ENCODE assay signal across 3 worm cellular contexts in the genomic region with DNA sequence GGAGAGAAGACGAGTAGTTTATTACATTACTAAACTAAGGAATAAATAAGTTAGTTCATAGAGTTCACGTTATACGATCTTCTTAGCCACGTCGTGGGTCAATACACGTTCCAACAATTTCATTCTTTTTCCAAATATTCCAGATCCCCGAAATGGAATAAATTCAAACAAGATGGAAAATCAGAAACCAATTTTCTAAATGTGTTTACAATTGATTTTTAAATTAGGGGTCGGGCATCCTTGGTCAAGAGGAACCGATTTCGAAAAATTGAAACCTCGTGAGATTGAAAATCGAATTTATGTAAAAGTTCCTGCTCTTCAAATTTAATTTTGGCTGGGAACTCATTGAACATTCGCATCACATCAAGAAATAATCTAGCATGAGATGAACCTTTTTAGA.
TF ChIP-seq lines count a peak whose summit lies in the region.

No protein-coding gene starts in this region.

TF ChIP-seq in whole organism, L1 larva, 84 proteins besides CTCF, POLR2A, EP300 and RAD21:
- TF ChIP-seq blmp-1 (tag; optimal IDR thresholded peaks at IDR 0.05; lab: Kevin White, UChicago) (no peak), nhr-71 (tag; optimal IDR thresholded peaks at IDR 0.05; lab: Kevin White, UChicago) (no peak), pag-3 (tag; optimal IDR thresholded peaks at IDR 0.05; lab: Kevin White, UChicago; ENCODE audit: borderline replicate concordance, insufficient read depth) (no peak), fkh-10 (GFP tag; optimal IDR thresholded peaks at IDR 0.05; lab: Kevin White, UChicago) (peak; percentile 41), nhr-47 (tag; optimal IDR thresholded peaks at IDR 0.05; lab: Kevin White, UChicago) (no peak), fkh-4 (tag; optimal IDR thresholded peaks at IDR 0.05; lab: Kevin White, UChicago; ENCODE audit: borderline replicate concordance) (peak; percentile 59), nhr-12 (tag; optimal IDR thresholded peaks at IDR 0.05; lab: Kevin White, UChicago) (no peak), F16B12.6 (tag; optimal IDR thresholded peaks at IDR 0.05; lab: Kevin White, UChicago) (no peak), xbp-1 (tag; optimal IDR thresholded peaks at IDR 0.05; lab: Kevin White, UChicago) (no peak), rnt-1 (tag; optimal IDR thresholded peaks at IDR 0.05; lab: Kevin White, UChicago) (no peak), sup-37 (GFP tag; optimal IDR thresholded peaks at IDR 0.05; lab: Kevin White, UChicago) (no peak), lin-14 (GFP tag; optimal IDR thresholded peaks at IDR 0.05; lab: Kevin White, UChicago) (peak; percentile 20), egl-27 (tag; optimal IDR thresholded peaks at IDR 0.05; lab: Kevin White, UChicago) (no peak), hlh-4 (tag; optimal IDR thresholded peaks at IDR 0.05; lab: Kevin White, UChicago) (no peak), C04F5.9 (tag; optimal IDR thresholded peaks at IDR 0.05; lab: Kevin White, UChicago) (no peak), ztf-4 (tag; optimal IDR thresholded peaks at IDR 0.05; lab: Kevin White, UChicago) (no peak), unc-86 (tag; optimal IDR thresholded peaks at IDR 0.05; lab: Kevin White, UChicago) (no peak), tbx-2 (tag; optimal IDR thresholded peaks at IDR 0.05; lab: Kevin White, UChicago) (no peak), unc-30 (tag; optimal IDR thresholded peaks at IDR 0.05; lab: Kevin White, UChicago) (no peak), nhr-237 (tag; optimal IDR thresholded peaks at IDR 0.05; lab: Kevin White, UChicago) (no peak), nhr-11 (tag; optimal IDR thresholded peaks at IDR 0.05; lab: Kevin White, UChicago) (no peak), lin-39 (tag; optimal IDR thresholded peaks at IDR 0.05; lab: Kevin White, UChicago) (no peak), mab-9 (GFP tag; IDR thresholded peaks at IDR 0.05; lab: Robert Waterston, UW) (no peak), ama-1 (optimal IDR thresholded peaks at IDR 0.05; lab: Kevin White, UChicago) (no peak), lsy-2 (tag; optimal IDR thresholded peaks at IDR 0.05; lab: Kevin White, UChicago) (no peak), ztf-11 (tag; optimal IDR thresholded peaks at IDR 0.05; lab: Kevin White, UChicago) (no peak), ceh-88 (GFP tag; IDR thresholded peaks at IDR 0.05; lab: Robert Waterston, UW) (no peak), dsc-1 (tag; optimal IDR thresholded peaks at IDR 0.05; lab: Kevin White, UChicago) (peak; percentile 84)

TF ChIP-seq in whole organism, L3 larva, 47 proteins besides CTCF, POLR2A, EP300 and RAD21:
- TF ChIP-seq sea-2 (GFP tag; optimal IDR thresholded peaks at IDR 0.05; lab: Kevin White, UChicago) = no peak
- no peak for TF ChIP-seq egl-5 (tag; optimal IDR thresholded peaks at IDR 0.05; lab: Kevin White, UChicago)
- peak; percentile 49 for TF ChIP-seq fkh-10 (GFP tag; optimal IDR thresholded peaks at IDR 0.05; lab: Kevin White, UChicago)

TF ChIP-seq in whole organism, L4 larva, 104 proteins besides CTCF, POLR2A, EP300 and RAD21:
- peak; percentile 23 for TF ChIP-seq ces-1 (GFP tag; optimal IDR thresholded peaks at IDR 0.05; lab: Kevin White, UChicago)
- TF ChIP-seq fkh-10 (GFP tag; optimal IDR thresholded peaks at IDR 0.05; lab: Kevin White, UChicago) = peak; percentile 18
- TF ChIP-seq Y105C5A.15 (GFP tag; IDR thresholded peaks at IDR 0.05; lab: Robert Waterston, UW) = no peak
- no peak for TF ChIP-seq ztf-7 (tag; optimal IDR thresholded peaks at IDR 0.05; lab: Kevin White, UChicago)
- TF ChIP-seq arid-1 (GFP tag; conservative IDR thresholded peaks at IDR 0.05; lab: Robert Waterston, UW) = no peak
- no peak for TF ChIP-seq zip-2 (tag; optimal IDR thresholded peaks at IDR 0.05; lab: Kevin White, UChicago)
TF ChIP-seq in whole organism, L4 larva: peak in this region for 2.
